Fruit fly (Drosophila melanogaster) whole organism, embryonic: ENCODE data around the gene Vps26.
A peak's percentile ranks its signal among the peaks of the same experiment; 100 is the strongest.

Experiments
- B-H2 ChIP-seq: fragments of 200-800 bp; sonication (Bioruptor generic); optimal IDR thresholded peaks from 2 replicates; lab custom pipeline; 2018; ENCODE audit warnings: missing biosample characterization, mild to moderate bottlenecking, missing genetic modification characterization
- CG10979 ChIP-seq: fragments of 200-800 bp; sonication (Bioruptor generic); optimal IDR thresholded peaks from 2 replicates; lab custom pipeline; 2018; ENCODE audit warnings: missing biosample characterization, mild to moderate bottlenecking, missing genetic modification characterization, moderate library complexity
- CG11093 ChIP-seq: fragments of 200-800 bp; sonication (Bioruptor generic); IDR thresholded peaks from 3 replicates; pipeline ENCODE4 v1.3.6; 2022; ENCODE audit warnings: missing biosample characterization, missing genetic modification characterization
- CG15601 ChIP-seq: fragments of 200-800 bp; sonication (Bioruptor generic); optimal IDR thresholded peaks from 3 replicates; lab custom pipeline; 2019; ENCODE audit warnings: missing biosample characterization, mild to moderate bottlenecking, missing genetic modification characterization, moderate library complexity
- CG15696 ChIP-seq: fragments of 200-800 bp; sonication (Bioruptor generic); optimal IDR thresholded peaks from 2 replicates; lab custom pipeline; 2019; ENCODE audit warnings: missing biosample characterization, mild to moderate bottlenecking, missing genetic modification characterization, moderate library complexity
- CG17186 ChIP-seq: fragments of 200-800 bp; sonication (Bioruptor generic); optimal IDR thresholded peaks from 3 replicates; lab custom pipeline; 2017; ENCODE audit warnings: missing biosample characterization, missing genetic modification reagents, missing genetic modification characterization
- CG17829 ChIP-seq: fragments of 200-800 bp; optimal IDR thresholded peaks from 2 replicates; lab custom pipeline; 2019; ENCODE audit warnings: missing biosample characterization, mild to moderate bottlenecking, missing genetic modification characterization, moderate library complexity
- CG18011 ChIP-seq: fragments of 200-800 bp; sonication (Bioruptor generic); optimal IDR thresholded peaks from 2 replicates; lab custom pipeline; 2017; ENCODE audit warnings: missing biosample characterization, missing genetic modification characterization, mild to moderate bottlenecking, moderate library complexity, missing genotype
- CG31388 ChIP-seq: fragments of 200-800 bp; sonication (Bioruptor generic); optimal IDR thresholded peaks from 2 replicates; lab custom pipeline; 2016; ENCODE audit warnings: missing biosample characterization, missing genetic modification characterization
- CG3163 ChIP-seq: fragments of 200-800 bp; sonication (Bioruptor generic); optimal IDR thresholded peaks from 3 replicates; lab custom pipeline; 2016; ENCODE audit warnings: missing biosample characterization, missing genetic modification characterization
- CG33213 ChIP-seq: fragments of 200-800 bp; sonication (Bioruptor generic); optimal IDR thresholded peaks from 3 replicates; lab custom pipeline; 2016; ENCODE audit warnings: missing biosample characterization, missing genetic modification characterization
- CG3407 ChIP-seq: fragments of 200-800 bp; sonication (Bioruptor generic); optimal IDR thresholded peaks from 2 replicates; lab custom pipeline; 2018; ENCODE audit warnings: missing biosample characterization, mild to moderate bottlenecking, missing genetic modification characterization
- CG34224 ChIP-seq: fragments of 200-800 bp; sonication (Bioruptor generic); IDR thresholded peaks from 3 replicates; pipeline ENCODE4 v1.3.6; 2022; ENCODE audit warnings: missing biosample characterization, missing genetic modification characterization; ENCODE audit not compliant: partially characterized antibody
- CG3995 ChIP-seq: fragments of 200-800 bp; sonication (Bioruptor generic); optimal IDR thresholded peaks from 3 replicates; lab custom pipeline; 2016; ENCODE audit warnings: missing biosample characterization, missing genetic modification characterization
- CG4360 ChIP-seq: fragments of 200-800 bp; sonication (Bioruptor generic); IDR thresholded peaks from 2 replicates; pipeline ENCODE4 v1.3.6; 2022; ENCODE audit warnings: missing biosample characterization, missing genetic modification characterization
- CG4707 ChIP-seq: fragments of 200-800 bp; sonication (Bioruptor generic); optimal IDR thresholded peaks from 2 replicates; lab custom pipeline; 2018; ENCODE audit warnings: missing biosample characterization, mild to moderate bottlenecking, missing genetic modification characterization, moderate library complexity
- CG5245 ChIP-seq: fragments of 200-800 bp; sonication (Bioruptor generic); optimal IDR thresholded peaks from 3 replicates; lab custom pipeline; 2016; ENCODE audit warnings: missing biosample characterization, missing genetic modification characterization
- CG6791 ChIP-seq: fragments of 200-800 bp; sonication (Bioruptor generic); IDR thresholded peaks from 3 replicates; pipeline ENCODE4 v1.3.6; 2022; ENCODE audit warnings: missing biosample characterization, missing genetic modification characterization; ENCODE audit not compliant: partially characterized antibody
- CG6854 ChIP-seq: fragments of 200-800 bp; sonication (Bioruptor generic); optimal IDR thresholded peaks from 3 replicates; lab custom pipeline; 2017; ENCODE audit warnings: missing biosample characterization, mild to moderate bottlenecking, missing genetic modification characterization
- CG7745 ChIP-seq: fragments of 200-800 bp; sonication (Bioruptor generic); optimal IDR thresholded peaks from 2 replicates; lab custom pipeline; 2018; ENCODE audit warnings: missing biosample characterization, mild to moderate bottlenecking, missing genetic modification characterization, moderate library complexity
- CG7963 ChIP-seq: fragments of 200-800 bp; sonication (Bioruptor generic); IDR thresholded peaks from 3 replicates; pipeline ENCODE4 v1.3.6; 2022; ENCODE audit warnings: missing biosample characterization, missing genetic modification characterization; ENCODE audit not compliant: partially characterized antibody
- CG8089 ChIP-seq: fragments of 200-800 bp; sonication (Bioruptor generic); optimal IDR thresholded peaks from 3 replicates; lab custom pipeline; 2016; ENCODE audit warnings: missing biosample characterization, missing genetic modification characterization
- Elba2 ChIP-seq: fragments of 200-800 bp; sonication (Bioruptor generic); optimal IDR thresholded peaks from 3 replicates; lab custom pipeline; 2016; ENCODE audit warnings: missing biosample characterization, missing genetic modification characterization
- Hsf ChIP-seq: fragments of 200-800 bp; sonication (Bioruptor generic); optimal IDR thresholded peaks from 3 replicates; lab custom pipeline; 2016; ENCODE audit warnings: missing biosample characterization, missing genetic modification characterization
- Kr ChIP-seq: fragments of 200-800 bp; sonication (Bioruptor generic); optimal IDR thresholded peaks from 2 replicates; lab custom pipeline; 2017; ENCODE audit warnings: missing biosample characterization, mild to moderate bottlenecking, missing genetic modification characterization
- Lim3 ChIP-seq: fragments of 200-800 bp; sonication (Bioruptor generic); IDR thresholded peaks from 2 replicates; pipeline ENCODE4 v1.3.6; 2022; ENCODE audit warnings: missing biosample characterization, missing genetic modification characterization
- Opbp ChIP-seq: fragments of 200-800 bp; sonication (Bioruptor generic); IDR thresholded peaks from 3 replicates; pipeline ENCODE4 v1.3.6; 2022; ENCODE audit warnings: missing biosample characterization, missing genetic modification characterization; ENCODE audit not compliant: partially characterized antibody
- Ssrp ChIP-seq: fragments of 200-800 bp; sonication (Bioruptor generic); optimal IDR thresholded peaks from 2 replicates; lab custom pipeline; 2018; ENCODE audit warnings: missing biosample characterization, mild to moderate bottlenecking, missing genetic modification characterization, moderate library complexity
- Usf ChIP-seq: fragments of 200-800 bp; sonication (Bioruptor generic); optimal IDR thresholded peaks from 2 replicates; lab custom pipeline; 2017; ENCODE audit warnings: missing genotype, missing biosample characterization, missing genetic modification characterization
- Xbp1 ChIP-seq: fragments of 200-800 bp; sonication (Bioruptor generic); optimal IDR thresholded peaks from 3 replicates; lab custom pipeline; 2016; ENCODE audit warnings: missing biosample characterization, mild to moderate bottlenecking, missing genetic modification characterization
- br ChIP-seq: fragments of >200 bp; optimal IDR thresholded peaks from 2 replicates; lab custom pipeline; 2017
- crc ChIP-seq: fragments of 200-800 bp; sonication (Bioruptor generic); optimal IDR thresholded peaks from 2 replicates; lab custom pipeline; 2016; ENCODE audit warnings: missing biosample characterization, missing genetic modification characterization
- disco-r ChIP-seq: fragments of 200-800 bp; sonication (Bioruptor generic); optimal IDR thresholded peaks from 2 replicates; lab custom pipeline; 2016; ENCODE audit warnings: missing biosample characterization, missing genetic modification characterization
- exex ChIP-seq: fragments of 200-800 bp; sonication (Bioruptor generic); optimal IDR thresholded peaks from 4 replicates; lab custom pipeline; 2018; ENCODE audit warnings: missing biosample characterization, mild to moderate bottlenecking, missing genetic modification characterization, moderate library complexity
- hkb ChIP-seq, 2 experiments: fragments of 200-800 bp in 1 of 2; fragments of >200 bp in 1 of 2; sonication (Bioruptor generic) in 1 of 2; IDR thresholded peaks in 1 of 2; optimal IDR thresholded peaks in 1 of 2; 2 replicates each; pipeline versions ENCODE4 v1.3.6 to Lab custom; 2017 to 2022; ENCODE audit warnings: missing biosample characterization in 1 of 2, missing genetic modification characterization in 1 of 2
- maf-S ChIP-seq: fragments of 200-800 bp; sonication (Bioruptor generic); optimal IDR thresholded peaks from 2 replicates; lab custom pipeline; 2016; ENCODE audit warnings: missing biosample characterization, missing genetic modification characterization
- stwl ChIP-seq: fragments of 200-800 bp; sonication (Bioruptor generic); optimal IDR thresholded peaks from 3 replicates; lab custom pipeline; 2018; ENCODE audit warnings: missing biosample characterization, mild to moderate bottlenecking, missing genetic modification characterization, moderate library complexity
- tio ChIP-seq: fragments of 200-800 bp; sonication (Bioruptor generic); optimal IDR thresholded peaks from 2 replicates; lab custom pipeline; 2017; ENCODE audit warnings: missing biosample characterization, missing genetic modification characterization, inconsistent platforms
- trem ChIP-seq: fragments of 200-800 bp; optimal IDR thresholded peaks from 3 replicates; lab custom pipeline; 2019; ENCODE audit warnings: missing biosample characterization, mild to moderate bottlenecking, missing genetic modification characterization, moderate library complexity
- tx ChIP-seq: fragments of 200-800 bp; sonication (Bioruptor generic); optimal IDR thresholded peaks from 2 replicates; lab custom pipeline; 2016; ENCODE audit warnings: missing biosample characterization, missing genetic modification characterization
- unpg ChIP-seq: fragments of 200-800 bp; sonication (Bioruptor generic); optimal IDR thresholded peaks from 3 replicates; lab custom pipeline; 2018; ENCODE audit warnings: missing biosample characterization, mild to moderate bottlenecking, missing genetic modification characterization, moderate library complexity
- vvl ChIP-seq: fragments of 200-800 bp; sonication (Bioruptor generic); IDR thresholded peaks from 2 replicates; pipeline ENCODE4 v1.3.6; 2022; ENCODE audit warnings: missing biosample characterization, missing genetic modification characterization
- zfh1 ChIP-seq: fragments of 200-800 bp; sonication (Bioruptor generic); IDR thresholded peaks from 3 replicates; pipeline ENCODE4 v1.3.6; 2022; ENCODE audit warnings: missing biosample characterization, missing genetic modification characterization

Gene Vps26

DNA sequence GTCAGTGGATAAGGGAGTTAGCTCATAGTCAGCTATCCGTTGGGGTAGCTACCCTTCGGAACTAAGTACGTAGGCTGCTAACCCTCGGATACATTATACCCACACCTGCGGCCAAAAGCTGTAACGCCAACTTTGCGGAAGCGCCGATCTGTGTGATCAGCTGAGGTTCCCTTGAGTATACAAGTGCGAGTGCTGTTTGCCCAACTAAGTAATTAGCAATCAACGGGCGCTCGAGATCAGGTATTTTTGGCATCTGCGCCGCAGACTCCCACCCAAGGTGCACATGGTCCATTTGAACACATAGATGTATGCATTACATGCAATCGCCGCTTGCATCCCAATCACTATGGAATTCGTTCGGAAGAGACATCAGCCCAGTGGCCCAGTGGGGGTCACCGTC is 19.6 kb upstream of the Vps26 start (continued):
- no peak for TF ChIP-seq br (lab: Kevin White, UChicago)
- peak; percentile 50; the same call in 1 of the 2 replicates for TF ChIP-seq vvl
- no peak for TF ChIP-seq CG17186
- peak; percentile 49 for TF ChIP-seq exex (tag; lab: Kevin White, UChicago)
- TF ChIP-seq tio, result peak; percentile 11
- TF ChIP-seq tx, result peak; percentile 32
- TF ChIP-seq zfh1, result peak; percentile 17; the same call in 1 of the 3 replicates
- no peak for TF ChIP-seq CG15696 (tag; lab: Kevin White, UChicago)
- no peak for TF ChIP-seq Lim3
- no peak for TF ChIP-seq CG4707 (GFP tag; lab: Kevin White, UChicago)
- TF ChIP-seq CG8089 (GFP tag; lab: Kevin White, UChicago), result peak; percentile 41
- no peak for TF ChIP-seq CG15601
- no peak for TF ChIP-seq CG34224
- no peak for TF ChIP-seq trem
- no peak for TF ChIP-seq CG5245 (GFP tag; lab: Kevin White, UChicago)
- TF ChIP-seq Kr (GFP tag; lab: Kevin White, UChicago), result no peak
- TF ChIP-seq Opbp (GFP tag; lab: Robert Waterston, UW), result no peak
- no peak for TF ChIP-seq stwl (tag; lab: Kevin White, UChicago)
- peak; percentile 89 for TF ChIP-seq CG6854 (GFP tag; lab: Kevin White, UChicago)
- TF ChIP-seq CG31388 (GFP tag; lab: Kevin White, UChicago), result no peak
- no peak for TF ChIP-seq hkb (optimal IDR thresholded peaks at IDR 0.05; lab: Kevin White, UChicago)
- peak; percentile 89 for TF ChIP-seq hkb (GFP tag; IDR thresholded peaks at IDR 0.05; lab: Robert Waterston, UW)
- TF ChIP-seq disco-r (GFP tag; lab: Kevin White, UChicago), result peak; percentile 59
- no peak for TF ChIP-seq Hsf (GFP tag; lab: Kevin White, UChicago)
- peak; percentile 54 for TF ChIP-seq maf-S (GFP tag; lab: Kevin White, UChicago)
- no peak for TF ChIP-seq Usf (GFP tag; lab: Kevin White, UChicago)
- TF ChIP-seq CG18011 (GFP tag; lab: Kevin White, UChicago), result peak; percentile 43
- TF ChIP-seq crc (GFP tag; lab: Kevin White, UChicago), result peak; percentile 50
- no peak for TF ChIP-seq CG7745 (tag; lab: Kevin White, UChicago)
- TF ChIP-seq CG10979 (tag; lab: Kevin White, UChicago), result no peak
- no peak for TF ChIP-seq CG7963 (GFP tag; lab: Robert Waterston, UW)
- no peak for TF ChIP-seq CG3995
- TF ChIP-seq Xbp1, result peak; percentile 11
- no peak for TF ChIP-seq Elba2
- TF ChIP-seq Ssrp, result no peak
- TF ChIP-seq CG33213 (GFP tag; lab: Kevin White, UChicago), result peak; percentile 64
- no peak for TF ChIP-seq CG17829
- peak; percentile 72 for TF ChIP-seq B-H2 (GFP tag; lab: Kevin White, UChicago)
- TF ChIP-seq CG11093 (GFP tag; lab: Robert Waterston, UW), result no peak
- TF ChIP-seq CG4360 (GFP tag; lab: Robert Waterston, UW), result no peak
- no peak for TF ChIP-seq CG6791 (GFP tag; lab: Robert Waterston, UW)
- peak; percentile 9 for TF ChIP-seq CG3407 (GFP tag; lab: Kevin White, UChicago)
- peak; percentile 36 for TF ChIP-seq unpg (GFP tag; lab: Kevin White, UChicago)
- TF ChIP-seq CG3163 (GFP tag; lab: Kevin White, UChicago), result peak; percentile 46
